Fruit fly (Drosophila melanogaster): ENCODE results near the gene eIF4EHP.
A peak's percentile ranks its signal among the peaks of the same experiment; 100 is the strongest.

Gene eIF4EHP

dm6 chr3R:24051459-24052165 lies 57.1 kb downstream of the eIF4EHP start:
- TF ChIP-seq CG32121 (GFP tag; IDR thresholded peaks at IDR 0.05) (0 out of 2 replicates have a peak, but pooled peaks have one; percentile 19), Pif1A (GFP tag; optimal IDR thresholded peaks at IDR 0.05) (no peak), EcR (GFP tag; optimal IDR thresholded peaks at IDR 0.05) (peak; percentile 7), fd96Ca (GFP tag; IDR thresholded peaks at IDR 0.05) (peak; percentile 47; the same call in 1 of the 3 replicates), CG9948 (tag; optimal IDR thresholded peaks at IDR 0.05) (no peak), Snoo (tag; optimal IDR thresholded peaks at IDR 0.05) (no peak)

- TF ChIP-seq CG15710 (tag; optimal IDR thresholded peaks at IDR 0.05) (peak; percentile 15), Ets98B (GFP tag; IDR thresholded peaks at IDR 0.05) (peak; percentile 16; the same call in 1 of the 2 replicates), CG8159 (tag; optimal IDR thresholded peaks at IDR 0.05) (peak; percentile 20), Snoo (tag; optimal IDR thresholded peaks at IDR 0.05) (peak; percentile 6), CG4496 (GFP tag; IDR thresholded peaks at IDR 0.05) (0 out of 3 replicates have a peak, but pooled peaks have one; percentile 27), CG8301 (tag; optimal IDR thresholded peaks at IDR 0.05) (no peak), EcR (GFP tag; optimal IDR thresholded peaks at IDR 0.05) (peak; percentile 41), CG9948 (tag; optimal IDR thresholded peaks at IDR 0.05) (no peak), CG10348 (GFP tag; IDR thresholded peaks at IDR 0.05) (no peak), CG12605 (GFP tag; IDR thresholded peaks at IDR 0.05) (0 out of 2 replicates have a peak, but pooled peaks have one; percentile 9), CG14655 (GFP tag; optimal IDR thresholded peaks at IDR 0.05) (no peak), CG34367 (tag; optimal IDR thresholded peaks at IDR 0.05) (no peak)
Measured at dm6 chr3R:24050690-24051440, 57.9 kb downstream of the eIF4EHP start, which contains the start of the genes Atg6 and Pisd. Gene Atg6, minus strand, starts transcription at chr3R:24050782. Gene Pisd, plus strand, starts transcription at chr3R:24050783.

dm6 chr3R:24047998-24048511 lies 60.7 kb downstream of the eIF4EHP start, which contains the start of gene Rox8:
Gene Rox8, minus strand, starts transcription at chr3R:24048265.
- 0 out of 3 replicates have a peak, but pooled peaks have one; percentile 42 for TF ChIP-seq fd96Ca (GFP tag; IDR thresholded peaks at IDR 0.05)
- TF ChIP-seq Pif1A (GFP tag; optimal IDR thresholded peaks at IDR 0.05) = peak; percentile 51
- no peak for TF ChIP-seq CG17806 (tag; optimal IDR thresholded peaks at IDR 0.05)
- TF ChIP-seq CG4496 (GFP tag; IDR thresholded peaks at IDR 0.05) = no peak
- no peak for TF ChIP-seq CG12605 (GFP tag; IDR thresholded peaks at IDR 0.05)
- no peak for TF ChIP-seq D1 (tag; optimal IDR thresholded peaks at IDR 0.05)
- peak; percentile 1 for TF ChIP-seq CG34367 (tag; optimal IDR thresholded peaks at IDR 0.05)
- TF ChIP-seq Pif1B (GFP tag; optimal IDR thresholded peaks at IDR 0.05) = no peak
- TF ChIP-seq CG8301 (tag; optimal IDR thresholded peaks at IDR 0.05) = no peak
- TF ChIP-seq gl (tag; optimal IDR thresholded peaks at IDR 0.05) = no peak
- no peak for TF ChIP-seq CG14655 (GFP tag; optimal IDR thresholded peaks at IDR 0.05)
- peak; percentile 31; the same call in 1 of the 2 replicates for TF ChIP-seq CG32121 (GFP tag; IDR thresholded peaks at IDR 0.05)
- TF ChIP-seq CG13204 (GFP tag; optimal IDR thresholded peaks at IDR 0.05) = no peak
- no peak for TF ChIP-seq CG9948 (tag; optimal IDR thresholded peaks at IDR 0.05)
- TF ChIP-seq Snoo (tag; optimal IDR thresholded peaks at IDR 0.05) = peak; percentile 13
- peak; percentile 58 for TF ChIP-seq CG15710 (tag; optimal IDR thresholded peaks at IDR 0.05)
- peak; percentile 38 for TF ChIP-seq EcR (GFP tag; optimal IDR thresholded peaks at IDR 0.05)
- TF ChIP-seq CG10348 (GFP tag; IDR thresholded peaks at IDR 0.05) = no peak
- TF ChIP-seq Ets98B (GFP tag; IDR thresholded peaks at IDR 0.05) = peak; percentile 8; the same call in 1 of the 2 replicates
- TF ChIP-seq rn (GFP tag; IDR thresholded peaks at IDR 0.05) = no peak
- TF ChIP-seq CG8159 (tag; optimal IDR thresholded peaks at IDR 0.05) = peak; percentile 59

dm6 chr3R:24047226-24047976 lies 61.4 kb downstream of the eIF4EHP start, which contains the start of gene CG5986:
Gene CG5986, plus strand, starts transcription at chr3R:24047790.
- peak; percentile 65 for TF ChIP-seq Ets98B (GFP tag; IDR thresholded peaks at IDR 0.05)
- TF ChIP-seq CG10348 (GFP tag; IDR thresholded peaks at IDR 0.05) = no peak
- TF ChIP-seq CG15710 (tag; optimal IDR thresholded peaks at IDR 0.05) = peak; percentile 12
- peak; percentile 28; the same call in 1 of the 2 replicates for TF ChIP-seq CG12605 (GFP tag; IDR thresholded peaks at IDR 0.05)
- peak; percentile 72; the same call in 2 of the 3 replicates for TF ChIP-seq CG4496 (GFP tag; IDR thresholded peaks at IDR 0.05)
- no peak for TF ChIP-seq D1 (tag; optimal IDR thresholded peaks at IDR 0.05)
- TF ChIP-seq rn (GFP tag; IDR thresholded peaks at IDR 0.05) = no peak
- TF ChIP-seq gl (tag; optimal IDR thresholded peaks at IDR 0.05) = no peak
- no peak for TF ChIP-seq CG17806 (tag; optimal IDR thresholded peaks at IDR 0.05)
- no peak for TF ChIP-seq Pif1B (GFP tag; optimal IDR thresholded peaks at IDR 0.05)
- TF ChIP-seq Pif1A (GFP tag; optimal IDR thresholded peaks at IDR 0.05) = no peak
- peak; percentile 55; the same call in 2 of the 3 replicates for TF ChIP-seq fd96Ca (GFP tag; IDR thresholded peaks at IDR 0.05)
- peak; percentile 73 for TF ChIP-seq CG32121 (GFP tag; IDR thresholded peaks at IDR 0.05)
- TF ChIP-seq CG34367 (tag; optimal IDR thresholded peaks at IDR 0.05) = peak; percentile 13
- TF ChIP-seq CG13204 (GFP tag; optimal IDR thresholded peaks at IDR 0.05) = no peak
- no peak for TF ChIP-seq CG8159 (tag; optimal IDR thresholded peaks at IDR 0.05)
- TF ChIP-seq CG14655 (GFP tag; optimal IDR thresholded peaks at IDR 0.05) = no peak
- no peak for TF ChIP-seq EcR (GFP tag; optimal IDR thresholded peaks at IDR 0.05)
- TF ChIP-seq Snoo (tag; optimal IDR thresholded peaks at IDR 0.05) = no peak
- TF ChIP-seq CG9948 (tag; optimal IDR thresholded peaks at IDR 0.05) = no peak
- peak; percentile 31 for TF ChIP-seq CG8301 (tag; optimal IDR thresholded peaks at IDR 0.05)

Data from whole organism, pupa.